Worm (Caenorhabditis elegans): ENCODE data around the gene acl-6.

DNA sequence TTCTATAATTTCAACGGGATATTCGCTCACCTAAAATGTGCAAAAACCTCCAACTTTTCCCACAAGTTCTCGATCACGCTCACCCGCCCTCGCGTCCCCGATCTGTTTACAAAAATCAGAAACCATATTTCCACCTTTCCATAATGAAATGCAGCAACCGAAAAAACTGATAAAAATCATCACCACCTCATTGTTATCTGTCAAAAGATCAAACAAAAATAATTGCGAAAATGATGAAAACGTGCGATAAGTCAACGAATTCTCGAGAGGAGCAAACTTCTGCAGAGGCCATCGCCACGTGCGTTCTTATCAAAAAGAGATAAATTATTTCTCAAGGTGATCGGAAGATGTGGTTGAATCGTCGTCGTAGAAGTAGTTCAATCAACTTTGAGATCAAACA is 8.2 kb upstream of the acl-6 start:
- TF ChIP-seq med-1 (GFP tag; optimal IDR thresholded peaks at IDR 0.05; ENCODE audit: insufficient read depth) (no peak), ztf-23 (GFP tag; IDR thresholded peaks at IDR 0.05) (no peak), T22C8.4 (GFP tag; IDR thresholded peaks at IDR 0.05) (no peak), ref-1 (GFP tag; conservative IDR thresholded peaks at IDR 0.05) (no peak)
